Worm (Caenorhabditis elegans) whole organism, young adult: Measurements from ENCODE around the gene shc-3.
A peak's percentile ranks its signal among the peaks of the same experiment; 100 is the strongest.

Experiments
- B0035.1 ChIP-seq: sonication (generic microtip); optimal IDR thresholded peaks from 2 replicates; lab custom pipeline; 2016; ENCODE audit warnings: missing genetic modification characterization, mild to moderate bottlenecking, missing compliant biosample characterization, missing genotype, missing genetic modification reagents
- F22D6.2 ChIP-seq: sonication (generic microtip); optimal IDR thresholded peaks from 2 replicates; lab custom pipeline; 2016; ENCODE audit warnings: mild to moderate bottlenecking, missing genetic modification characterization, missing compliant biosample characterization
- F39B2.1 ChIP-seq: fragments of 200-800 bp; sonication (Bioruptor generic); IDR thresholded peaks from 2 replicates; pipeline ENCODE4 v1.3.6; 2022; ENCODE audit warnings: missing genetic modification reagents, missing genetic modification characterization, missing compliant biosample characterization
- K12H6.12 ChIP-seq: fragments of 200-800 bp; sonication (Bioruptor generic); optimal IDR thresholded peaks from 2 replicates; lab custom pipeline; 2018; ENCODE audit warnings: mild to moderate bottlenecking, missing genetic modification characterization, missing compliant biosample characterization
- Y53G8AR.9 ChIP-seq: fragments of 200-800 bp; sonication (Bioruptor generic); conservative IDR thresholded peaks from 2 replicates; pipeline ENCODE4 v1.3.6; 2022; ENCODE audit warnings: missing genetic modification reagents, missing genetic modification characterization, missing compliant biosample characterization
- Y67H2A.10 ChIP-seq: fragments of 200-800 bp; sonication (Bioruptor generic); conservative IDR thresholded peaks from 2 replicates; pipeline ENCODE4 v1.3.6; 2022; ENCODE audit warnings: missing genetic modification reagents, missing genetic modification characterization, missing compliant biosample characterization
- Y79H2A.3 ChIP-seq: fragments of 200-800 bp; sonication (Bioruptor generic); conservative IDR thresholded peaks from 2 replicates; pipeline ENCODE4 v1.3.6; 2022; ENCODE audit warnings: missing genetic modification reagents, missing genetic modification characterization, missing compliant biosample characterization
- ZK185.1 ChIP-seq: sonication (generic microtip); optimal IDR thresholded peaks from 2 replicates; lab custom pipeline; 2016; ENCODE audit warnings: mild to moderate bottlenecking, missing genetic modification characterization, missing compliant biosample characterization; ENCODE audit not compliant: poor library complexity, severe bottlenecking
- akir-1 ChIP-seq: fragments of 200-800 bp; sonication (Bioruptor generic); optimal IDR thresholded peaks from 2 replicates; lab custom pipeline; 2018; ENCODE audit warnings: mild to moderate bottlenecking, missing genetic modification characterization, moderate library complexity, missing compliant biosample characterization
- athp-1 ChIP-seq: sonication (generic microtip); optimal IDR thresholded peaks from 2 replicates; lab custom pipeline; 2017; ENCODE audit warnings: mild to moderate bottlenecking, missing genetic modification characterization, missing compliant biosample characterization
- attf-3 ChIP-seq: fragments of 200-800 bp; sonication (Bioruptor generic); conservative IDR thresholded peaks from 2 replicates; pipeline ENCODE4 v1.3.6; 2022; ENCODE audit warnings: missing genetic modification reagents, missing genetic modification characterization, missing compliant biosample characterization
- attf-5 ChIP-seq: fragments of 200-800 bp; sonication (Bioruptor generic); optimal IDR thresholded peaks from 2 replicates; lab custom pipeline; 2018; ENCODE audit warnings: mild to moderate bottlenecking, missing genetic modification characterization, missing compliant biosample characterization
- bed-1 ChIP-seq: fragments of 200-800 bp; sonication (Bioruptor generic); IDR thresholded peaks from 2 replicates; pipeline ENCODE4 v1.3.6; 2022; ENCODE audit warnings: missing genetic modification reagents, missing genetic modification characterization, missing compliant biosample characterization
- cebp-2 ChIP-seq: fragments of 200-800 bp; sonication (Bioruptor generic); IDR thresholded peaks from 2 replicates; pipeline ENCODE4 v1.3.6; 2022; ENCODE audit warnings: missing genetic modification characterization, missing compliant biosample characterization
- ceh-27 ChIP-seq: fragments of 200-800 bp; sonication (Bioruptor generic); optimal IDR thresholded peaks from 2 replicates; lab custom pipeline; 2018; ENCODE audit warnings: mild to moderate bottlenecking, missing genetic modification characterization, moderate library complexity, missing compliant biosample characterization
- ceh-91 ChIP-seq: fragments of 200-800 bp; sonication (Bioruptor generic); IDR thresholded peaks from 2 replicates; pipeline ENCODE4 v1.3.6; 2022; ENCODE audit warnings: missing genetic modification reagents, missing genetic modification characterization, missing compliant biosample characterization
- dpl-1 ChIP-seq: fragments of 150-350 bp; optimal IDR thresholded peaks from 2 replicates; lab custom pipeline; 2014; ENCODE audit warnings: missing biosample characterization, missing genetic modification reagents, missing genetic modification characterization
- egl-18 ChIP-seq: fragments of 200-800 bp; sonication (Bioruptor generic); IDR thresholded peaks from 2 replicates; pipeline ENCODE4 v1.3.6; 2022; ENCODE audit warnings: missing genetic modification reagents, missing genetic modification characterization, missing compliant biosample characterization
- hlh-12 ChIP-seq: sonication (generic microtip); optimal IDR thresholded peaks from 2 replicates; lab custom pipeline; 2016; ENCODE audit warnings: missing genetic modification characterization, missing compliant biosample characterization
- hmg-1.2 ChIP-seq: fragments of 200-800 bp; sonication (Bioruptor generic); IDR thresholded peaks from 2 replicates; pipeline ENCODE4 v1.3.6; 2022; ENCODE audit warnings: missing genetic modification reagents, missing genetic modification characterization, missing compliant biosample characterization
- let-607 ChIP-seq, 2 experiments: fragments of 200-800 bp in 1 of 2; sonication (Bioruptor generic) in 1 of 2; sonication (generic microtip) in 1 of 2; optimal IDR thresholded peaks; 2 replicates each; lab custom pipeline; 2016 to 2018; ENCODE audit warnings: mild to moderate bottlenecking in 2 of 2, missing compliant biosample characterization in 2 of 2, missing genetic modification characterization in 2 of 2, moderate library complexity in 2 of 2, missing genotype in 1 of 2
- lin-26 ChIP-seq: fragments of 200-800 bp; sonication (Bioruptor generic); IDR thresholded peaks from 2 replicates; pipeline ENCODE4 v1.3.6; 2022; ENCODE audit warnings: missing genetic modification reagents, missing genetic modification characterization, missing compliant biosample characterization
- lir-1 ChIP-seq: fragments of 200-800 bp; sonication (Bioruptor generic); conservative IDR thresholded peaks from 2 replicates; pipeline ENCODE4 v1.3.6; 2022; ENCODE audit warnings: missing genetic modification reagents, missing genetic modification characterization, missing compliant biosample characterization
- lsl-1 ChIP-seq: fragments of 200-800 bp; sonication (Bioruptor generic); optimal IDR thresholded peaks from 2 replicates; lab custom pipeline; 2018; ENCODE audit warnings: mild to moderate bottlenecking, missing genetic modification characterization, moderate library complexity, missing compliant biosample characterization
- madf-8 ChIP-seq: fragments of 200-800 bp; sonication (Bioruptor generic); conservative IDR thresholded peaks from 2 replicates; pipeline ENCODE4 v1.3.6; 2022; ENCODE audit warnings: missing genetic modification reagents, missing genetic modification characterization, missing compliant biosample characterization
- mxl-1 ChIP-seq: sonication (generic microtip); optimal IDR thresholded peaks from 2 replicates; lab custom pipeline; 2016; ENCODE audit warnings: missing genetic modification characterization, missing compliant biosample characterization
- nfyb-1 ChIP-seq: fragments of 200-800 bp; sonication (Bioruptor generic); IDR thresholded peaks from 2 replicates; pipeline ENCODE4 v1.3.6; 2022; ENCODE audit warnings: missing genetic modification reagents, missing genetic modification characterization, missing compliant biosample characterization
- nhr-27 ChIP-seq: fragments of 200-800 bp; sonication (Bioruptor generic); optimal IDR thresholded peaks from 2 replicates; lab custom pipeline; 2018; ENCODE audit warnings: mild to moderate bottlenecking, missing genetic modification characterization, moderate library complexity, missing compliant biosample characterization
- rcor-1 ChIP-seq: fragments of 200-800 bp; sonication (Bioruptor generic); IDR thresholded peaks from 2 replicates; pipeline ENCODE4 v1.3.6; 2022; ENCODE audit warnings: missing genetic modification reagents, missing genetic modification characterization, missing compliant biosample characterization
- repo-1 ChIP-seq: sonication (generic microtip); optimal IDR thresholded peaks from 2 replicates; lab custom pipeline; 2017; ENCODE audit warnings: mild to moderate bottlenecking, missing genetic modification characterization, missing compliant biosample characterization
- snpc-1.1 ChIP-seq: sonication (generic microtip); optimal IDR thresholded peaks from 2 replicates; lab custom pipeline; 2017; ENCODE audit warnings: missing genetic modification characterization, mild to moderate bottlenecking, missing compliant biosample characterization, antibody characterized with exemption, moderate library complexity, missing genotype, missing genetic modification reagents; ENCODE audit not compliant: insufficient read depth
- snpc-3.4 ChIP-seq: sonication (generic microtip); optimal IDR thresholded peaks from 2 replicates; lab custom pipeline; 2017; ENCODE audit warnings: missing genetic modification characterization, mild to moderate bottlenecking, missing compliant biosample characterization, antibody characterized with exemption, moderate library complexity, missing genotype, missing genetic modification reagents
- snpc-4 ChIP-seq, 5 experiments: fragments of 150-350 bp in 1 of 5; sonication (generic microtip) in 4 of 5; optimal IDR thresholded peaks; 2 replicates each; lab custom pipeline; 2014 to 2018; ENCODE audit warnings: missing genetic modification characterization in 5 of 5, missing biosample characterization in 3 of 5, antibody characterized with exemption in 2 of 5, mild to moderate bottlenecking in 2 of 5, missing compliant biosample characterization in 2 of 5, missing genotype in 2 of 5, moderate library complexity in 2 of 5, missing genetic modification reagents in 1 of 5
- tbx-9 ChIP-seq: sonication (generic microtip); optimal IDR thresholded peaks from 2 replicates; lab custom pipeline; 2016; ENCODE audit warnings: borderline replicate concordance, missing genetic modification characterization, inconsistent platforms, missing compliant biosample characterization
- tlf-1 ChIP-seq: fragments of 200-800 bp; sonication (Bioruptor generic); optimal IDR thresholded peaks from 2 replicates; lab custom pipeline; 2018; ENCODE audit warnings: mild to moderate bottlenecking, missing genetic modification characterization, missing compliant biosample characterization
- zfh-2 ChIP-seq: fragments of 200-800 bp; sonication (Bioruptor generic); conservative IDR thresholded peaks from 2 replicates; pipeline ENCODE4 v1.3.6; 2022; ENCODE audit warnings: missing genetic modification reagents, missing genetic modification characterization, missing compliant biosample characterization
- ztf-28 ChIP-seq: fragments of 200-800 bp; sonication (Bioruptor generic); IDR thresholded peaks from 2 replicates; pipeline ENCODE4 v1.3.6; 2022; ENCODE audit warnings: missing genetic modification reagents, missing genetic modification characterization, missing compliant biosample characterization
- ztf-3 ChIP-seq: fragments of 200-800 bp; sonication (Bioruptor generic); optimal IDR thresholded peaks from 2 replicates; lab custom pipeline; 2018; ENCODE audit warnings: mild to moderate bottlenecking, missing genetic modification characterization, missing compliant biosample characterization
- ztf-6 ChIP-seq: fragments of 200-800 bp; sonication (Bioruptor generic); IDR thresholded peaks from 2 replicates; pipeline ENCODE4 v1.3.6; 2022; ENCODE audit warnings: missing genetic modification reagents, missing genetic modification characterization, missing compliant biosample characterization

Gene shc-3

ce11 chrX:13687111-13687512 is 30.2 kb upstream of the shc-3 start (continued):
- TF ChIP-seq ceh-27 (GFP tag; lab: Kevin White, UChicago) (peak; percentile 74), lsl-1 (no peak), lir-1 (no peak), attf-5 (peak; percentile 55), nfyb-1 (peak; percentile 42; the same call in 1 of the 2 replicates), egl-18 (no peak), K12H6.12 (tag; lab: Kevin White, UChicago) (peak; percentile 34)

- TF ChIP-seq zfh-2 (GFP tag; lab: Robert Waterston, UW) (no peak), nhr-27 (tag; lab: Kevin White, UChicago) (no peak), K12H6.12 (tag; lab: Kevin White, UChicago) (no peak), ztf-3 (GFP tag; lab: Kevin White, UChicago) (no peak), ceh-91 (GFP tag; lab: Robert Waterston, UW) (no peak), athp-1 (tag; lab: Kevin White, UChicago) (no peak), attf-3 (GFP tag; lab: Robert Waterston, UW) (no peak), F39B2.1 (GFP tag; lab: Robert Waterston, UW) (no peak), dpl-1 (no peak), rcor-1 (GFP tag; lab: Robert Waterston, UW) (no peak), tbx-9 (tag; lab: Kevin White, UChicago) (no peak), bed-1 (GFP tag; lab: Robert Waterston, UW) (no peak), Y79H2A.3 (GFP tag; lab: Robert Waterston, UW) (no peak), ztf-28 (no peak), snpc-3.4 (tag; lab: Kevin White, UChicago) (no peak), F22D6.2 (tag; lab: Kevin White, UChicago) (no peak), repo-1 (tag; lab: Kevin White, UChicago) (no peak)
These were observed 29.7 kb upstream of the shc-3 start, which contains the start of gene adm-2 for ce11 chrX:13687655-13688054. adm-2 (plus strand) TSS chrX:13687955.

ce11 chrX:13690333-13690732 is 27.0 kb upstream of the shc-3 start:
- TF ChIP-seq madf-8 (GFP tag; lab: Robert Waterston, UW) = no peak
- peak; percentile 49; the same call in 1 of the 2 replicates for TF ChIP-seq hmg-1.2 (GFP tag; lab: Robert Waterston, UW)
- no peak for TF ChIP-seq lsl-1
- no peak for TF ChIP-seq hlh-12 (tag; lab: Kevin White, UChicago)
- 0 out of 2 replicates have a peak, but pooled peaks have one; percentile 8 for TF ChIP-seq nfyb-1
- no peak for TF ChIP-seq Y67H2A.10
- peak; percentile 43 for TF ChIP-seq snpc-4 (GFP tag; optimal IDR thresholded peaks at IDR 0.05; lab: Kevin White, UChicago)
- peak in 3 of 4 experiments; percentile 65 to 90 (median 88) for TF ChIP-seq snpc-4 (tag; optimal IDR thresholded peaks at IDR 0.05; lab: Kevin White, UChicago)
- no peak for TF ChIP-seq ZK185.1 (tag; lab: Kevin White, UChicago)
- TF ChIP-seq lin-26 (GFP tag; lab: Robert Waterston, UW) = 0 out of 2 replicates have a peak, but pooled peaks have one; percentile 45
- TF ChIP-seq akir-1 (GFP tag; lab: Kevin White, UChicago) = no peak
- TF ChIP-seq tlf-1 = no peak
- TF ChIP-seq B0035.1 (tag; lab: Kevin White, UChicago) = no peak
- no peak for TF ChIP-seq lir-1
- no peak for TF ChIP-seq Y53G8AR.9
- no peak for TF ChIP-seq ztf-6 (GFP tag; lab: Robert Waterston, UW)
- peak; percentile 57 for TF ChIP-seq snpc-1.1 (tag; lab: Kevin White, UChicago)
- TF ChIP-seq let-607 (tag; optimal IDR thresholded peaks at IDR 0.05; lab: Kevin White, UChicago) = no peak
- no peak for TF ChIP-seq cebp-2
- no peak for TF ChIP-seq mxl-1 (tag; lab: Kevin White, UChicago)
- TF ChIP-seq, all 124 proteins: peak for 5
